Worm (Caenorhabditis elegans) whole organism, L2 larva: ENCODE measurements around the gene cfap-36.

Experiments
- alr-1 ChIP-seq: fragments of 150-350 bp; optimal IDR thresholded peaks from 2 replicates; lab custom pipeline; 2014; ENCODE audit warnings: missing biosample characterization, missing genetic modification characterization
- ama-1 ChIP-seq: fragments of 150-350 bp; optimal IDR thresholded peaks from 2 replicates; lab custom pipeline; 2018; ENCODE audit warnings: inconsistent platforms
- ceh-82 ChIP-seq: fragments of 150-350 bp; optimal IDR thresholded peaks from 2 replicates; lab custom pipeline; 2014; ENCODE audit warnings: missing biosample characterization, missing genetic modification characterization
- elt-3 ChIP-seq: sonication (generic microtip); optimal IDR thresholded peaks from 2 replicates; lab custom pipeline; 2017; ENCODE audit warnings: missing biosample characterization, missing genetic modification characterization
- mdl-1 ChIP-seq, 2 experiments: fragments of 150-350 bp in 1 of 2; sonication (generic microtip) in 1 of 2; optimal IDR thresholded peaks; 2 replicates each; lab custom pipeline; 2017; ENCODE audit warnings: missing biosample characterization in 2 of 2, missing genetic modification characterization in 2 of 2
- sem-4 ChIP-seq: fragments of 150-350 bp; optimal IDR thresholded peaks from 2 replicates; lab custom pipeline; 2014; ENCODE audit warnings: missing biosample characterization, missing genetic modification reagents, missing genetic modification characterization
- unc-39 ChIP-seq: fragments of 150-350 bp; optimal IDR thresholded peaks from 2 replicates; lab custom pipeline; 2014; ENCODE audit warnings: missing biosample characterization, missing genetic modification characterization

- no peak for TF ChIP-seq elt-3 (tag; lab: Kevin White, UChicago)
- TF ChIP-seq ama-1 (lab: Kevin White, UChicago), result no peak
- no peak for TF ChIP-seq alr-1
- TF ChIP-seq mdl-1 (tag; optimal IDR thresholded peaks at IDR 0.05; lab: Kevin White, UChicago), result no peak
- TF ChIP-seq ceh-82 (tag; lab: Kevin White, UChicago), result no peak
- TF ChIP-seq unc-39 (tag; lab: Kevin White, UChicago), result no peak
- no peak for TF ChIP-seq sem-4 (tag; lab: Kevin White, UChicago)
Measured at ce11 chrV:127882-128281, 44.1 kb downstream of the cfap-36 start, which contains the start of the genes W03F9.2 and sftb-2.
